Worm (Caenorhabditis elegans) whole organism, young adult: Measurements from ENCODE around the gene C07E3.10.

Source experiments
- B0035.1 ChIP-seq: sonication (generic microtip); optimal IDR thresholded peaks from 2 replicates; lab custom pipeline; 2016; ENCODE audit warnings: missing genetic modification characterization, mild to moderate bottlenecking, missing compliant biosample characterization, missing genotype, missing genetic modification reagents
- C17E4.6 ChIP-seq: fragments of 200-800 bp; sonication (Bioruptor generic); IDR thresholded peaks from 2 replicates; pipeline ENCODE4 v1.3.6; 2022; ENCODE audit warnings: missing genetic modification reagents, missing genetic modification characterization, missing compliant biosample characterization
- F49E8.2 ChIP-seq: sonication (generic microtip); optimal IDR thresholded peaks from 3 replicates; lab custom pipeline; 2017; ENCODE audit warnings: missing genetic modification characterization, mild to moderate bottlenecking, missing compliant biosample characterization, antibody characterized with exemption, moderate library complexity; ENCODE audit not compliant: insufficient read depth
- F52B5.7 ChIP-seq: sonication (generic microtip); optimal IDR thresholded peaks from 2 replicates; lab custom pipeline; 2016; ENCODE audit warnings: mild to moderate bottlenecking, missing genetic modification characterization, missing compliant biosample characterization
- F55B11.4 ChIP-seq: sonication (generic microtip); optimal IDR thresholded peaks from 2 replicates; lab custom pipeline; 2016; ENCODE audit warnings: missing compliant biosample characterization, missing genetic modification characterization, borderline replicate concordance; ENCODE audit not compliant: insufficient read depth
- T26A5.8 ChIP-seq: sonication (generic microtip); optimal IDR thresholded peaks from 2 replicates; lab custom pipeline; 2016; ENCODE audit warnings: missing genetic modification characterization, missing compliant biosample characterization
- Y95B8A.8 ChIP-seq: fragments of 200-800 bp; sonication (Bioruptor generic); IDR thresholded peaks from 2 replicates; pipeline ENCODE4 v1.3.6; 2022; ENCODE audit warnings: missing genetic modification reagents, missing genetic modification characterization, missing compliant biosample characterization
- akir-1 ChIP-seq: fragments of 200-800 bp; sonication (Bioruptor generic); optimal IDR thresholded peaks from 2 replicates; lab custom pipeline; 2018; ENCODE audit warnings: mild to moderate bottlenecking, missing genetic modification characterization, moderate library complexity, missing compliant biosample characterization
- atf-7 ChIP-seq: sonication (generic microtip); optimal IDR thresholded peaks from 2 replicates; lab custom pipeline; 2017; ENCODE audit warnings: mild to moderate bottlenecking, missing genetic modification characterization, missing compliant biosample characterization
- attf-5 ChIP-seq: fragments of 200-800 bp; sonication (Bioruptor generic); optimal IDR thresholded peaks from 2 replicates; lab custom pipeline; 2018; ENCODE audit warnings: mild to moderate bottlenecking, missing genetic modification characterization, missing compliant biosample characterization
- bed-2 ChIP-seq: fragments of 200-800 bp; sonication (Bioruptor generic); IDR thresholded peaks from 2 replicates; pipeline ENCODE4 v1.3.6; 2022; ENCODE audit warnings: missing genetic modification reagents, missing genetic modification characterization, missing compliant biosample characterization
- ccch-3 ChIP-seq: fragments of 200-800 bp; sonication (Bioruptor generic); optimal IDR thresholded peaks from 2 replicates; lab custom pipeline; 2018; ENCODE audit warnings: mild to moderate bottlenecking, missing genetic modification characterization, missing compliant biosample characterization
- cebp-1 ChIP-seq, 2 experiments: fragments of 200-800 bp in 1 of 2; sonication (Bioruptor generic) in 1 of 2; sonication (generic microtip) in 1 of 2; IDR thresholded peaks in 1 of 2; optimal IDR thresholded peaks in 1 of 2; 2 replicates each; pipeline versions ENCODE4 v1.3.6 to Lab custom; 2017 to 2022; ENCODE audit warnings: missing compliant biosample characterization in 2 of 2, missing genetic modification characterization in 2 of 2, mild to moderate bottlenecking in 1 of 2, missing genetic modification reagents in 1 of 2, moderate library complexity in 1 of 2
- cebp-2 ChIP-seq: fragments of 200-800 bp; sonication (Bioruptor generic); IDR thresholded peaks from 2 replicates; pipeline ENCODE4 v1.3.6; 2022; ENCODE audit warnings: missing genetic modification characterization, missing compliant biosample characterization
- ceh-27 ChIP-seq: fragments of 200-800 bp; sonication (Bioruptor generic); optimal IDR thresholded peaks from 2 replicates; lab custom pipeline; 2018; ENCODE audit warnings: mild to moderate bottlenecking, missing genetic modification characterization, moderate library complexity, missing compliant biosample characterization
- egrh-3 ChIP-seq: fragments of 200-800 bp; sonication (Bioruptor generic); IDR thresholded peaks from 2 replicates; pipeline ENCODE4 v1.3.6; 2022; ENCODE audit warnings: missing genetic modification reagents, missing genetic modification characterization, missing compliant biosample characterization
- ekl-4 ChIP-seq: fragments of 200-800 bp; sonication (Bioruptor generic); IDR thresholded peaks from 2 replicates; pipeline ENCODE4 v1.3.6; 2022; ENCODE audit warnings: missing genetic modification reagents, missing genetic modification characterization, missing compliant biosample characterization
- gei-17 ChIP-seq: fragments of 200-800 bp; sonication (Bioruptor generic); optimal IDR thresholded peaks from 2 replicates; lab custom pipeline; 2018; ENCODE audit warnings: mild to moderate bottlenecking, missing genetic modification characterization, missing compliant biosample characterization
- him-1 ChIP-seq: sonication (generic microtip); optimal IDR thresholded peaks from 2 replicates; lab custom pipeline; 2016; ENCODE audit warnings: missing genotype, missing genetic modification reagents, missing genetic modification characterization, missing compliant biosample characterization
- hlh-12 ChIP-seq: sonication (generic microtip); optimal IDR thresholded peaks from 2 replicates; lab custom pipeline; 2016; ENCODE audit warnings: missing genetic modification characterization, missing compliant biosample characterization
- hrde-1 ChIP-seq: sonication (generic microtip); optimal IDR thresholded peaks from 2 replicates; lab custom pipeline; 2016; ENCODE audit warnings: missing genetic modification characterization, mild to moderate bottlenecking, missing compliant biosample characterization, moderate library complexity, missing genotype, missing genetic modification reagents, borderline replicate concordance
- hsf-1 ChIP-seq: fragments of 200-800 bp; sonication (Bioruptor generic); IDR thresholded peaks from 2 replicates; pipeline ENCODE4 v1.3.6; 2022; ENCODE audit warnings: missing genetic modification reagents, missing genetic modification characterization, missing compliant biosample characterization
- let-526 ChIP-seq: fragments of 200-800 bp; sonication (Bioruptor generic); IDR thresholded peaks from 2 replicates; pipeline ENCODE4 v1.3.6; 2022; ENCODE audit warnings: missing genetic modification reagents, missing genetic modification characterization, missing compliant biosample characterization
- lir-1 ChIP-seq: fragments of 200-800 bp; sonication (Bioruptor generic); conservative IDR thresholded peaks from 2 replicates; pipeline ENCODE4 v1.3.6; 2022; ENCODE audit warnings: missing genetic modification reagents, missing genetic modification characterization, missing compliant biosample characterization
- madf-3 ChIP-seq: fragments of 200-800 bp; sonication (Bioruptor generic); IDR thresholded peaks from 2 replicates; pipeline ENCODE4 v1.3.6; 2022; ENCODE audit warnings: missing genetic modification reagents, missing genetic modification characterization, missing compliant biosample characterization
- nfya-1 ChIP-seq: sonication (generic microtip); optimal IDR thresholded peaks from 2 replicates; lab custom pipeline; 2017; ENCODE audit warnings: antibody characterized with exemption, missing compliant biosample characterization, missing genetic modification characterization, borderline replicate concordance; ENCODE audit not compliant: insufficient read depth
- nhr-27 ChIP-seq: fragments of 200-800 bp; sonication (Bioruptor generic); optimal IDR thresholded peaks from 2 replicates; lab custom pipeline; 2018; ENCODE audit warnings: mild to moderate bottlenecking, missing genetic modification characterization, moderate library complexity, missing compliant biosample characterization
- nhr-80 ChIP-seq: sonication (generic microtip); optimal IDR thresholded peaks from 2 replicates; lab custom pipeline; 2016; ENCODE audit warnings: missing genetic modification characterization, missing compliant biosample characterization
- nhr-90 ChIP-seq: sonication (generic microtip); optimal IDR thresholded peaks from 2 replicates; lab custom pipeline; 2016; ENCODE audit warnings: missing genotype, mild to moderate bottlenecking, missing genetic modification characterization, missing compliant biosample characterization
- snpc-3.4 ChIP-seq: sonication (generic microtip); optimal IDR thresholded peaks from 2 replicates; lab custom pipeline; 2017; ENCODE audit warnings: missing genetic modification characterization, mild to moderate bottlenecking, missing compliant biosample characterization, antibody characterized with exemption, moderate library complexity, missing genotype, missing genetic modification reagents
- snpc-4 ChIP-seq, 5 experiments: fragments of 150-350 bp in 1 of 5; sonication (generic microtip) in 4 of 5; optimal IDR thresholded peaks; 2 replicates each; lab custom pipeline; 2014 to 2018; ENCODE audit warnings: missing genetic modification characterization in 5 of 5, missing biosample characterization in 3 of 5, antibody characterized with exemption in 2 of 5, mild to moderate bottlenecking in 2 of 5, missing compliant biosample characterization in 2 of 5, missing genotype in 2 of 5, moderate library complexity in 2 of 5, missing genetic modification reagents in 1 of 5
- sptf-2 ChIP-seq: fragments of 200-800 bp; sonication (Bioruptor generic); optimal IDR thresholded peaks from 2 replicates; lab custom pipeline; 2018; ENCODE audit warnings: mild to moderate bottlenecking, missing genetic modification characterization, missing compliant biosample characterization
- tbx-9 ChIP-seq: sonication (generic microtip); optimal IDR thresholded peaks from 2 replicates; lab custom pipeline; 2016; ENCODE audit warnings: borderline replicate concordance, missing genetic modification characterization, inconsistent platforms, missing compliant biosample characterization
- ztf-26 ChIP-seq: sonication (generic microtip); optimal IDR thresholded peaks from 2 replicates; lab custom pipeline; 2017; ENCODE audit warnings: missing genetic modification characterization, missing compliant biosample characterization
- ztf-28 ChIP-seq: fragments of 200-800 bp; sonication (Bioruptor generic); IDR thresholded peaks from 2 replicates; pipeline ENCODE4 v1.3.6; 2022; ENCODE audit warnings: missing genetic modification reagents, missing genetic modification characterization, missing compliant biosample characterization
- ztf-3 ChIP-seq: fragments of 200-800 bp; sonication (Bioruptor generic); optimal IDR thresholded peaks from 2 replicates; lab custom pipeline; 2018; ENCODE audit warnings: mild to moderate bottlenecking, missing genetic modification characterization, missing compliant biosample characterization
- ztf-6 ChIP-seq: fragments of 200-800 bp; sonication (Bioruptor generic); IDR thresholded peaks from 2 replicates; pipeline ENCODE4 v1.3.6; 2022; ENCODE audit warnings: missing genetic modification reagents, missing genetic modification characterization, missing compliant biosample characterization

Gene C07E3.10

DNA sequence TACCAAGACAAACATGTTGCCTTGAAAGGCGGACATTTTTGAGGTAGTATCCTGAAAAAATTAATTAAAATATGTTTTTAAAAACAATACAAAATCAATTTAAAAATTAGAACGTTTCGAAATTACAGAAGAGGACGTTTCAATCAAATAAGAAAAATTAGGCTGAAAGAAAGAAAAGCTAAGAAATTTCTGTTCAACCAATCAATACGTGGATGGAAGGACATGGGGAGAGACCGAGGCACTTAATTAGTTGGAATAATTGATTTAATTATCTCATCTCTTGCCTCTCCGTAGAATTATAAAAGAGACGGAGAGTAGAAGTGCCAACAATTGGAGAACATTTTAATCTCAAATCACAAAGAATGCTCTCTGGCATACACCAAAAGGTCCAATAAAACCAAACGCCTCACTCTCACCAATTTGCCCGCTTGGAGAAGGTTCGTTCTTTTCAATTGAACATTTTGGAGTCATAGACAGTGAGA, 23.4 kb downstream of the C07E3.10 start, which contains the start of gene ceh-58:
ceh-58 (minus strand) TSS at position 51 of the 482 bp plus-strand sequence.
- TF ChIP-seq him-1 (tag; lab: Kevin White, UChicago), result no peak
- no peak for TF ChIP-seq madf-3
- TF ChIP-seq snpc-3.4 (tag; lab: Kevin White, UChicago), result no peak
- TF ChIP-seq snpc-4 (GFP tag; optimal IDR thresholded peaks at IDR 0.05; lab: Kevin White, UChicago), result no peak
- no peak for TF ChIP-seq snpc-4 (tag; optimal IDR thresholded peaks at IDR 0.05; lab: Kevin White, UChicago)
- no peak for TF ChIP-seq egrh-3
- no peak for TF ChIP-seq tbx-9 (tag; lab: Kevin White, UChicago)
- TF ChIP-seq nfya-1 (tag; lab: Kevin White, UChicago), result no peak
- no peak for TF ChIP-seq atf-7
- TF ChIP-seq ztf-28 (GFP tag; lab: Robert Waterston, UW), result no peak
- TF ChIP-seq ztf-3, result no peak
- no peak for TF ChIP-seq T26A5.8
- TF ChIP-seq F55B11.4, result no peak
- TF ChIP-seq ccch-3 (GFP tag; lab: Kevin White, UChicago), result no peak
- TF ChIP-seq attf-5 (GFP tag; lab: Kevin White, UChicago), result no peak
- TF ChIP-seq F49E8.2 (tag; lab: Kevin White, UChicago), result no peak

DNA sequence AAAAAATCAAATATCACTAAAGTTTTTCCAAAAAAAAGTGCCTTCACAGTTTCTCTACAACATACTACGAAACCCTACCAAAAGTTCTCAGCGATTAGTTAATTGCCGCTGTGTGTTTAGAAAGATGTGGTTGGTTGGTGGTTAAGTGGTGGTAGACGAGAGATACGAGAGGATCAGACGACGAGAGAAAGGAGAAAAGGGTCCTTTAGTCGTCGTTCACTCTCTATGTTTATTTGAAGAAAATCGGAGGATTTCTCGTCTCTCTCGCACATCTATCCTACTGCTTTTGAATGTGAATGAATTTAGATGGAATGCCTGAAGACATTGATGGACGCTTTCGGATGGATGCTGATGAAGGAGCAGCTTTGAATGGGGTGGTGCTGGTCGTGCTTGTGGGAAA, 24.7 kb downstream of the C07E3.10 start:
- TF ChIP-seq ceh-27 (GFP tag; lab: Kevin White, UChicago), result peak; percentile 20
- TF ChIP-seq gei-17 (GFP tag; lab: Kevin White, UChicago), result no peak
- TF ChIP-seq F49E8.2 (tag; lab: Kevin White, UChicago), result no peak

DNA sequence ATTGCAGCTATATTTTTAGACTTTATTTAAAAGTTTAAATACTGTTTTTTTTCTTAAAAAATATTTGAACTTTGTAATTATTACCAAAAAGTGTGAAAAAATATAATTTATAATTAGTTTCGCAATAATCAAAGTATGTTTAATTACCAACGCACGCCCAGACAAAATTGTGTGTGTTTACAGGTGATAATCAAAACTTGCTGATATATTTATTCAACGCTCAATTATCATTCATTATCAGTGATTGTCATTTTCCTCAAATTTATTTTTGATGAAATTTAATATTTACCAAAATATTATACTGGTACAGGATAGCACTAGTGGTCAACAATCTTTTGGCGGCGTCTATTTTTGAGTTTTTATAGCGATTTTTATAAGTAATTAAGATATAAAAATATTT, 26.8 kb downstream of the C07E3.10 start:
- TF ChIP-seq cebp-1 (GFP tag; IDR thresholded peaks at IDR 0.05; lab: Robert Waterston, UW) (peak; percentile 11; the same call in 1 of the 2 replicates), cebp-1 (tag; optimal IDR thresholded peaks at IDR 0.05; lab: Kevin White, UChicago) (peak; percentile 53), lir-1 (no peak), nhr-27 (tag; lab: Kevin White, UChicago) (no peak), ztf-26 (tag; lab: Kevin White, UChicago) (no peak), nhr-80 (tag; lab: Kevin White, UChicago) (peak; percentile 25)

DNA sequence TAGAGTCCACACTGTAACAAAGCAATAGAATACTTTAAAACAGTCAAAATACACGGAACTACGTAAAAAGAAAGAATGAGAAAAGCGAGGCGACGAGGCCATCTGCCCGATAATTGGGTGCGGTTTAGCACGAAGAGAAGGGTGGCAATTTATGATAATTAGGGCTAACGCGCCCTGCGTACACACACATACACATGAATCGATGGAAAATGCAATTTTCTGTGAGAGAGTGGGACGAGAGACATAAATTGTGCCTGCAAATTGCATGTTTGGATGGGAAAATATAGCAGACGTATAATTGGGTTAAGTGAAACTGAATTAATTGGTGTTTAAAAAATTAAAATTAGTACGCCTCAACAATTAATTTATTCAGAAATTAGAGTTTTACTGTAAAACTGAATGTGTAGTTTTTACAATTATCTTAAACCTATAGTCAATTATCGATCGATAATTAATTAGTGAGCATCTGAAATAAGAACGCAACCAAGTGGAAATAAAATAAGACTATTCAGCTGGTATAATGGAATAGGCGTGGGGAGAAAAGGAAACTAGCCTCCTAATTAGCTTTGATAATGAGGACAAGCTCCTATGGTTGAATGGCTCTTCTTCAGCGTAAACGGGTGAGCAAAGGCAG, 27.5 kb downstream of the C07E3.10 start:
- TF ChIP-seq sptf-2 (GFP tag; lab: Kevin White, UChicago), result no peak
- TF ChIP-seq snpc-3.4 (tag; lab: Kevin White, UChicago), result no peak
- TF ChIP-seq Y95B8A.8 (GFP tag; lab: Robert Waterston, UW), result no peak
- TF ChIP-seq ekl-4 (GFP tag; lab: Robert Waterston, UW), result no peak
- TF ChIP-seq T26A5.8, result no peak
- TF ChIP-seq let-526 (GFP tag; lab: Robert Waterston, UW), result no peak

DNA sequence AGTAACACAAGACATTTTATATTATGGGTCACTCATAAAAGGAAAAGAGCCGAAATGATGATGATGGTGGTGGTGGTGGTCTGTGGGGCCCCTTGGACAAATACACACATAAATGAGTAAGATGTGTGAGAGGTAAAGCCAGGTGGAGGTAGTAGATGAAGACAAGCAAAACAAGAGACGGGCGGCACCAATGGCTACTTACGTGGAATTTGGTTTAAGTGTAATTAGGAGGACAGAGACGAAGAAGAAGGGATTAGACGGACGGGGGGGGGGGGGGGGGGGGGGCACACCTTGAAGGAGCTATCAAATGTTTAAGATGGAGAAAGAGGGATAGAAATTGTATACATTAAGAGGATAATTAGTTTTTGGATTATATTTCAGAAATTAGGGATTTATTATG, 28.6 kb downstream of the C07E3.10 start:
- TF ChIP-seq hsf-1 (GFP tag; lab: Robert Waterston, UW) (no peak), cebp-2 (GFP tag; lab: Robert Waterston, UW) (no peak), hrde-1 (tag; lab: Kevin White, UChicago) (no peak), ztf-6 (no peak), bed-2 (GFP tag; lab: Robert Waterston, UW) (no peak), B0035.1 (tag; lab: Kevin White, UChicago) (no peak), F52B5.7 (tag; lab: Kevin White, UChicago) (no peak), nhr-90 (no peak), nfya-1 (tag; lab: Kevin White, UChicago) (no peak), ztf-28 (GFP tag; lab: Robert Waterston, UW) (no peak), ztf-26 (tag; lab: Kevin White, UChicago) (no peak), let-526 (GFP tag; lab: Robert Waterston, UW) (no peak), C17E4.6 (GFP tag; lab: Robert Waterston, UW) (no peak), hlh-12 (no peak), akir-1 (GFP tag; lab: Kevin White, UChicago) (no peak)
